Fruit fly (Drosophila melanogaster) whole organism, adult: ENCODE measurements around the gene CG12402.

ENCODE experiments used
- CG11617 ChIP-seq: fragments of 200-800 bp; sonication (Bioruptor generic); optimal IDR thresholded peaks from 2 replicates; lab custom pipeline; 2017; ENCODE audit warnings: mild to moderate bottlenecking, missing biosample characterization, missing genetic modification reagents, missing genetic modification characterization
- CG14711 ChIP-seq: fragments of 200-800 bp; sonication (Bioruptor generic); optimal IDR thresholded peaks from 2 replicates; lab custom pipeline; 2018; ENCODE audit warnings: missing biosample characterization, mild to moderate bottlenecking, missing genetic modification characterization, moderate library complexity
- CG1620 ChIP-seq: fragments of 200-800 bp; sonication (Bioruptor generic); optimal IDR thresholded peaks from 2 replicates; lab custom pipeline; 2016; ENCODE audit warnings: missing biosample characterization, missing genetic modification characterization
- CG33017 ChIP-seq: fragments of 200-800 bp; sonication (Bioruptor generic); optimal IDR thresholded peaks from 2 replicates; lab custom pipeline; 2018; ENCODE audit warnings: missing biosample characterization, mild to moderate bottlenecking, missing genetic modification characterization, moderate library complexity
- CG5204 ChIP-seq: fragments of 200-800 bp; sonication (Bioruptor generic); optimal IDR thresholded peaks from 2 replicates; lab custom pipeline; 2016; ENCODE audit warnings: missing biosample characterization, missing genetic modification characterization
- CG7045 ChIP-seq: fragments of 200-800 bp; sonication (Bioruptor generic); optimal IDR thresholded peaks from 2 replicates; lab custom pipeline; 2017; ENCODE audit warnings: missing biosample characterization, mild to moderate bottlenecking, missing genetic modification characterization
- Crg-1 ChIP-seq: fragments of 200-800 bp; sonication (Bioruptor generic); optimal IDR thresholded peaks from 2 replicates; lab custom pipeline; 2016; ENCODE audit warnings: missing biosample characterization, missing genetic modification characterization
- cnc ChIP-seq, 2 experiments: fragments of >200 bp; optimal IDR thresholded peaks; 2 replicates each; lab custom pipeline; 2017
- kay ChIP-seq: fragments of 200-800 bp; sonication (Bioruptor generic); peaks from one replicate; lab custom pipeline; 2016; ENCODE audit warnings: missing biosample characterization, missing genetic modification characterization, borderline replicate concordance
- ovo ChIP-seq: fragments of 200-800 bp; sonication (Bioruptor generic); optimal IDR thresholded peaks from 2 replicates; lab custom pipeline; 2016; ENCODE audit warnings: missing biosample characterization, missing genetic modification characterization
- pad ChIP-seq: fragments of 200-800 bp; sonication (Bioruptor generic); optimal IDR thresholded peaks from 3 replicates; lab custom pipeline; 2017; ENCODE audit warnings: missing biosample characterization, missing genetic modification characterization, mild to moderate bottlenecking, moderate library complexity, missing genetic modification reagents
- tj ChIP-seq: fragments of 200-800 bp; sonication (Bioruptor generic); optimal IDR thresholded peaks from 3 replicates; lab custom pipeline; 2017; ENCODE audit warnings: missing biosample characterization, mild to moderate bottlenecking, missing genetic modification characterization, moderate library complexity
- toe ChIP-seq: fragments of 200-800 bp; sonication (Bioruptor generic); optimal IDR thresholded peaks from 2 replicates; lab custom pipeline; 2016; ENCODE audit warnings: missing biosample characterization, missing genetic modification characterization

DNA sequence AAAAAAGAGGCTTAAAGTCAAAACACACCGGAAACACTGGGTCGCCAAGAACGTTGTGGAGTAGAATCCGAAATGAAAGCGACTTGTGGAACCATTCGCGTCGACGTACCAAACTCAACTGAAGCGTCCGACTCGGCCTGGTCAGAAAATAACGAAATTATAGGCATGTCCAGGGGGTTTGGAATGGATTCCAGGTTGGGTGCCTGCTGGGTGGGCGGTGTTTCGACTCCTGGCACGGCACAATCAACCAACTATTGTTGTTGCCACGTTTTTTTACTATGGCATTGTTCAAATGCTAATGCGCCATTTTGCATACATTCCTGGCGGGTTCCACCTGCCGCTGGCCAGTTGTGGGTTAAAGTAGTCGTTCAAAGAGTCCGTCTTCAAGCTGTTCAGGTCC lies 10.2 kb upstream of the CG12402 start, which contains the start of gene Kif19A:
- TF ChIP-seq kay (GFP tag; lab: Kevin White, UChicago) (no peak), CG14711 (tag; lab: Kevin White, UChicago) (no peak), cnc (optimal IDR thresholded peaks at IDR 0.05; lab: Kevin White, UChicago) (no peak), tj (GFP tag; lab: Kevin White, UChicago) (no peak), CG33017 (tag; lab: Kevin White, UChicago) (no peak), toe (GFP tag; lab: Kevin White, UChicago) (no peak), Crg-1 (no peak), pad (GFP tag; lab: Kevin White, UChicago) (no peak), CG1620 (GFP tag; lab: Kevin White, UChicago) (no peak), ovo (GFP tag; lab: Kevin White, UChicago) (no peak), CG7045 (no peak), CG5204 (GFP tag; lab: Kevin White, UChicago) (no peak), CG11617 (GFP tag; lab: Kevin White, UChicago) (no peak)
